Fruit fly (Drosophila melanogaster) whole organism: ENCODE measurements around the gene Gpo3.

Experiments used
- psq ChIP-seq: fragments of >200 bp; optimal IDR thresholded peaks from 2 replicates; lab custom pipeline; 2017
- usp ChIP-seq: fragments of >200 bp; optimal IDR thresholded peaks from 2 replicates; lab custom pipeline; 2017; ENCODE audit warnings: missing biosample characterization, missing genetic modification characterization, mixed read lengths

- TF ChIP-seq usp (GFP tag; lab: Kevin White, UChicago) (no peak), psq (lab: Kevin White, UChicago) (no peak)
These were observed 24.3 kb downstream of the Gpo3 start for dm6 chr2L:13732287-13732686.
